Worm (Caenorhabditis elegans) whole organism, young adult: ENCODE measurements around the gene pkd-2.

Source experiments
- B0035.1 ChIP-seq: sonication (generic microtip); optimal IDR thresholded peaks from 2 replicates; lab custom pipeline; 2016; ENCODE audit warnings: missing genetic modification characterization, mild to moderate bottlenecking, missing compliant biosample characterization, missing genotype, missing genetic modification reagents
- D2030.7 ChIP-seq: fragments of 200-800 bp; sonication (Bioruptor generic); IDR thresholded peaks from 2 replicates; pipeline ENCODE4 v1.3.6; 2022; ENCODE audit warnings: missing genetic modification reagents, missing genetic modification characterization, missing compliant biosample characterization
- F23B12.7 ChIP-seq: sonication (generic microtip); optimal IDR thresholded peaks from 2 replicates; lab custom pipeline; 2017; ENCODE audit warnings: missing genetic modification characterization, mild to moderate bottlenecking, missing compliant biosample characterization, antibody characterized with exemption, moderate library complexity; ENCODE audit not compliant: insufficient read depth
- F39B2.1 ChIP-seq: fragments of 200-800 bp; sonication (Bioruptor generic); IDR thresholded peaks from 2 replicates; pipeline ENCODE4 v1.3.6; 2022; ENCODE audit warnings: missing genetic modification reagents, missing genetic modification characterization, missing compliant biosample characterization
- F57C9.4 ChIP-seq: sonication (generic microtip); optimal IDR thresholded peaks from 2 replicates; lab custom pipeline; 2017; ENCODE audit warnings: mild to moderate bottlenecking, missing genetic modification characterization, missing compliant biosample characterization
- T07F8.4 ChIP-seq: sonication (generic microtip); optimal IDR thresholded peaks from 2 replicates; lab custom pipeline; 2016; ENCODE audit warnings: mild to moderate bottlenecking, missing genetic modification characterization, moderate library complexity, missing compliant biosample characterization
- Y67H2A.10 ChIP-seq: fragments of 200-800 bp; sonication (Bioruptor generic); conservative IDR thresholded peaks from 2 replicates; pipeline ENCODE4 v1.3.6; 2022; ENCODE audit warnings: missing genetic modification reagents, missing genetic modification characterization, missing compliant biosample characterization
- Y79H2A.3 ChIP-seq: fragments of 200-800 bp; sonication (Bioruptor generic); conservative IDR thresholded peaks from 2 replicates; pipeline ENCODE4 v1.3.6; 2022; ENCODE audit warnings: missing genetic modification reagents, missing genetic modification characterization, missing compliant biosample characterization
- Y95B8A.8 ChIP-seq: fragments of 200-800 bp; sonication (Bioruptor generic); IDR thresholded peaks from 2 replicates; pipeline ENCODE4 v1.3.6; 2022; ENCODE audit warnings: missing genetic modification reagents, missing genetic modification characterization, missing compliant biosample characterization
- aptf-2 ChIP-seq: fragments of 200-800 bp; sonication (Bioruptor generic); conservative IDR thresholded peaks from 2 replicates; pipeline ENCODE4 v1.3.6; 2022; ENCODE audit warnings: missing genetic modification reagents, missing genetic modification characterization, missing compliant biosample characterization
- athp-1 ChIP-seq: sonication (generic microtip); optimal IDR thresholded peaks from 2 replicates; lab custom pipeline; 2017; ENCODE audit warnings: mild to moderate bottlenecking, missing genetic modification characterization, missing compliant biosample characterization
- attf-3 ChIP-seq: fragments of 200-800 bp; sonication (Bioruptor generic); conservative IDR thresholded peaks from 2 replicates; pipeline ENCODE4 v1.3.6; 2022; ENCODE audit warnings: missing genetic modification reagents, missing genetic modification characterization, missing compliant biosample characterization
- attf-6 ChIP-seq: fragments of 200-800 bp; sonication (Bioruptor generic); IDR thresholded peaks from 2 replicates; pipeline ENCODE4 v1.3.6; 2022; ENCODE audit warnings: missing genetic modification reagents, missing genetic modification characterization, missing compliant biosample characterization
- ccch-3 ChIP-seq: fragments of 200-800 bp; sonication (Bioruptor generic); optimal IDR thresholded peaks from 2 replicates; lab custom pipeline; 2018; ENCODE audit warnings: mild to moderate bottlenecking, missing genetic modification characterization, missing compliant biosample characterization
- ceh-27 ChIP-seq: fragments of 200-800 bp; sonication (Bioruptor generic); optimal IDR thresholded peaks from 2 replicates; lab custom pipeline; 2018; ENCODE audit warnings: mild to moderate bottlenecking, missing genetic modification characterization, moderate library complexity, missing compliant biosample characterization
- chd-7 ChIP-seq: sonication (generic microtip); optimal IDR thresholded peaks from 2 replicates; lab custom pipeline; 2016; ENCODE audit warnings: mild to moderate bottlenecking, missing genetic modification characterization, moderate library complexity, missing compliant biosample characterization
- dox-1 ChIP-seq: fragments of 200-800 bp; sonication (Bioruptor generic); IDR thresholded peaks from 2 replicates; pipeline ENCODE4 v1.3.6; 2022; ENCODE audit warnings: missing genetic modification reagents, missing genetic modification characterization, missing compliant biosample characterization
- egl-18 ChIP-seq: fragments of 200-800 bp; sonication (Bioruptor generic); IDR thresholded peaks from 2 replicates; pipeline ENCODE4 v1.3.6; 2022; ENCODE audit warnings: missing genetic modification reagents, missing genetic modification characterization, missing compliant biosample characterization
- egl-44 ChIP-seq: fragments of 200-800 bp; sonication (Bioruptor generic); IDR thresholded peaks from 2 replicates; pipeline ENCODE4 v1.3.6; 2022; ENCODE audit warnings: missing genetic modification reagents, missing genetic modification characterization, missing compliant biosample characterization
- ets-4 ChIP-seq: fragments of 200-800 bp; sonication (Bioruptor generic); optimal IDR thresholded peaks from 2 replicates; lab custom pipeline; 2018; ENCODE audit warnings: mild to moderate bottlenecking, missing genetic modification characterization, missing compliant biosample characterization
- gei-17 ChIP-seq: fragments of 200-800 bp; sonication (Bioruptor generic); optimal IDR thresholded peaks from 2 replicates; lab custom pipeline; 2018; ENCODE audit warnings: mild to moderate bottlenecking, missing genetic modification characterization, missing compliant biosample characterization
- him-1 ChIP-seq: sonication (generic microtip); optimal IDR thresholded peaks from 2 replicates; lab custom pipeline; 2016; ENCODE audit warnings: missing genotype, missing genetic modification reagents, missing genetic modification characterization, missing compliant biosample characterization
- hmg-1.2 ChIP-seq: fragments of 200-800 bp; sonication (Bioruptor generic); IDR thresholded peaks from 2 replicates; pipeline ENCODE4 v1.3.6; 2022; ENCODE audit warnings: missing genetic modification reagents, missing genetic modification characterization, missing compliant biosample characterization
- hrde-1 ChIP-seq: sonication (generic microtip); optimal IDR thresholded peaks from 2 replicates; lab custom pipeline; 2016; ENCODE audit warnings: missing genetic modification characterization, mild to moderate bottlenecking, missing compliant biosample characterization, moderate library complexity, missing genotype, missing genetic modification reagents, borderline replicate concordance
- lin-26 ChIP-seq: fragments of 200-800 bp; sonication (Bioruptor generic); IDR thresholded peaks from 2 replicates; pipeline ENCODE4 v1.3.6; 2022; ENCODE audit warnings: missing genetic modification reagents, missing genetic modification characterization, missing compliant biosample characterization
- lin-35 ChIP-seq, 3 experiments: fragments of 150-350 bp in 2 of 3; sonication (generic microtip) in 1 of 3; optimal IDR thresholded peaks; 2 replicates each; lab custom pipeline; 2014 to 2018; ENCODE audit warnings: missing biosample characterization in 3 of 3, missing genetic modification characterization in 3 of 3, missing genetic modification reagents in 3 of 3
- madf-8 ChIP-seq: fragments of 200-800 bp; sonication (Bioruptor generic); conservative IDR thresholded peaks from 2 replicates; pipeline ENCODE4 v1.3.6; 2022; ENCODE audit warnings: missing genetic modification reagents, missing genetic modification characterization, missing compliant biosample characterization
- mcd-1 ChIP-seq: fragments of 200-800 bp; sonication (Bioruptor generic); IDR thresholded peaks from 2 replicates; pipeline ENCODE4 v1.3.6; 2022; ENCODE audit warnings: missing genetic modification reagents, missing genetic modification characterization, missing compliant biosample characterization
- mel-28 ChIP-seq: sonication (generic microtip); optimal IDR thresholded peaks from 2 replicates; lab custom pipeline; 2016; ENCODE audit warnings: borderline replicate concordance, mild to moderate bottlenecking, missing genetic modification characterization, missing compliant biosample characterization
- mes-4 ChIP-seq: sonication (generic microtip); optimal IDR thresholded peaks from 2 replicates; lab custom pipeline; 2016; ENCODE audit warnings: missing genotype, missing genetic modification characterization, missing compliant biosample characterization
- nfyb-1 ChIP-seq: fragments of 200-800 bp; sonication (Bioruptor generic); IDR thresholded peaks from 2 replicates; pipeline ENCODE4 v1.3.6; 2022; ENCODE audit warnings: missing genetic modification reagents, missing genetic modification characterization, missing compliant biosample characterization
- nhr-80 ChIP-seq: sonication (generic microtip); optimal IDR thresholded peaks from 2 replicates; lab custom pipeline; 2016; ENCODE audit warnings: missing genetic modification characterization, missing compliant biosample characterization
- snpc-1.3 ChIP-seq: sonication (generic microtip); optimal IDR thresholded peaks from 2 replicates; lab custom pipeline; 2017; ENCODE audit warnings: missing genetic modification characterization, mild to moderate bottlenecking, missing compliant biosample characterization, antibody characterized with exemption, moderate library complexity, missing genotype, missing genetic modification reagents; ENCODE audit not compliant: insufficient read depth
- snpc-4 ChIP-seq, 5 experiments: fragments of 150-350 bp in 1 of 5; sonication (generic microtip) in 4 of 5; optimal IDR thresholded peaks; 2 replicates each; lab custom pipeline; 2014 to 2018; ENCODE audit warnings: missing genetic modification characterization in 5 of 5, missing biosample characterization in 3 of 5, antibody characterized with exemption in 2 of 5, mild to moderate bottlenecking in 2 of 5, missing compliant biosample characterization in 2 of 5, missing genotype in 2 of 5, moderate library complexity in 2 of 5, missing genetic modification reagents in 1 of 5
- tbx-9 ChIP-seq: sonication (generic microtip); optimal IDR thresholded peaks from 2 replicates; lab custom pipeline; 2016; ENCODE audit warnings: borderline replicate concordance, missing genetic modification characterization, inconsistent platforms, missing compliant biosample characterization
- zim-3 ChIP-seq: sonication (generic microtip); optimal IDR thresholded peaks from 2 replicates; lab custom pipeline; 2017; ENCODE audit warnings: mild to moderate bottlenecking, missing genetic modification characterization, moderate library complexity, missing compliant biosample characterization

The pkd-2 gene

ce11 chrIV:15234943-15235605 lies at the start of gene pkd-2 (continued):
- no peak for TF ChIP-seq him-1 (tag; lab: Kevin White, UChicago)
- no peak for TF ChIP-seq egl-18 (GFP tag; lab: Robert Waterston, UW)
- no peak for TF ChIP-seq chd-7 (tag; lab: Kevin White, UChicago)
- TF ChIP-seq nfyb-1 = no peak
- TF ChIP-seq B0035.1 (tag; lab: Kevin White, UChicago) = no peak
- TF ChIP-seq hmg-1.2 (GFP tag; lab: Robert Waterston, UW) = 0 out of 2 replicates have a peak, but pooled peaks have one; percentile 17
- no peak for TF ChIP-seq athp-1 (tag; lab: Kevin White, UChicago)
- TF ChIP-seq F23B12.7 (tag; lab: Kevin White, UChicago) = no peak
- no peak for TF ChIP-seq Y79H2A.3 (GFP tag; lab: Robert Waterston, UW)

ce11 chrIV:15283617-15284016 lies 48.8 kb upstream of the pkd-2 start:
- TF ChIP-seq madf-8 (GFP tag; lab: Robert Waterston, UW) (no peak), Y67H2A.10 (GFP tag; lab: Robert Waterston, UW) (no peak), attf-6 (GFP tag; lab: Robert Waterston, UW) (peak; percentile 75), Y95B8A.8 (GFP tag; lab: Robert Waterston, UW) (no peak), tbx-9 (no peak), hrde-1 (tag; lab: Kevin White, UChicago) (no peak), F39B2.1 (GFP tag; lab: Robert Waterston, UW) (no peak), snpc-1.3 (tag; lab: Kevin White, UChicago) (no peak), snpc-4 (GFP tag; optimal IDR thresholded peaks at IDR 0.05; lab: Kevin White, UChicago) (peak; percentile 53), snpc-4 (tag; optimal IDR thresholded peaks at IDR 0.05; lab: Kevin White, UChicago) (peak in 3 of 4 experiments; percentile 56 to 77 (median 65))

- no peak for TF ChIP-seq T07F8.4 (tag; lab: Kevin White, UChicago)
- TF ChIP-seq, all 124 proteins: peak for 0
These were observed 45.4 kb upstream of the pkd-2 start for ce11 chrIV:15280219-15280618.

ce11 chrIV:15275363-15275854 lies 40.6 kb upstream of the pkd-2 start, which contains the start of gene ccg-1:
TSS of gene ccg-1 (minus strand) at chrIV:15275804.
- no peak for TF ChIP-seq egl-18 (GFP tag; lab: Robert Waterston, UW)
- TF ChIP-seq attf-6 (GFP tag; lab: Robert Waterston, UW) = peak; percentile 74
- TF ChIP-seq egl-44 (GFP tag; lab: Robert Waterston, UW) = no peak
- TF ChIP-seq snpc-4 (GFP tag; optimal IDR thresholded peaks at IDR 0.05; lab: Kevin White, UChicago) = no peak
- TF ChIP-seq snpc-4 (tag; optimal IDR thresholded peaks at IDR 0.05; lab: Kevin White, UChicago) = peak in 1 of 4 experiments; percentile 30
- TF ChIP-seq, all 124 proteins: peak for 2

ce11 chrIV:15274063-15274462 lies 39.3 kb upstream of the pkd-2 start:
- TF ChIP-seq attf-3 (GFP tag; lab: Robert Waterston, UW) (no peak), ceh-27 (GFP tag; lab: Kevin White, UChicago) (no peak), athp-1 (tag; lab: Kevin White, UChicago) (no peak), gei-17 (GFP tag; lab: Kevin White, UChicago) (no peak), zim-3 (tag; lab: Kevin White, UChicago) (no peak), D2030.7 (GFP tag; lab: Robert Waterston, UW) (no peak), mes-4 (tag; lab: Kevin White, UChicago) (no peak), F57C9.4 (tag; lab: Kevin White, UChicago) (no peak), ets-4 (GFP tag; lab: Kevin White, UChicago) (no peak), aptf-2 (no peak), dox-1 (no peak), lin-35 (GFP tag; optimal IDR thresholded peaks at IDR 0.05; lab: Kevin White, UChicago) (no peak), nhr-80 (tag; lab: Kevin White, UChicago) (no peak), mel-28 (tag; lab: Kevin White, UChicago) (no peak), mcd-1 (GFP tag; lab: Robert Waterston, UW) (no peak), ccch-3 (GFP tag; lab: Kevin White, UChicago) (no peak), lin-26 (GFP tag; lab: Robert Waterston, UW) (no peak)
